Worm (Caenorhabditis elegans) whole organism, L4/young adult: ENCODE measurements around the gene E02H4.2.

Experiments used
- W03F9.2 ChIP-seq: fragments of 150-350 bp; optimal IDR thresholded peaks from 2 replicates; lab custom pipeline; 2014; ENCODE audit warnings: missing biosample characterization, missing genetic modification characterization
- dao-5 ChIP-seq: sonication (generic microtip); optimal IDR thresholded peaks from 2 replicates; lab custom pipeline; 2016; ENCODE audit warnings: missing genotype, missing genetic modification characterization, moderate library complexity, missing compliant biosample characterization
- him-1 ChIP-seq: sonication (generic microtip); optimal IDR thresholded peaks from 2 replicates; lab custom pipeline; 2016; ENCODE audit warnings: missing genotype, missing genetic modification reagents, missing genetic modification characterization, missing compliant biosample characterization

The E02H4.2 gene

ce11 chrX:14297209-14297608 is 15.8 kb upstream of the E02H4.2 start:
- TF ChIP-seq him-1 (tag; lab: Kevin White, UChicago) (peak; percentile 48), W03F9.2 (tag; lab: Kevin White, UChicago) (no peak), dao-5 (tag; lab: Kevin White, UChicago) (no peak)

- TF ChIP-seq him-1 (tag; lab: Kevin White, UChicago), result no peak
- no peak for TF ChIP-seq W03F9.2 (tag; lab: Kevin White, UChicago)
- no peak for TF ChIP-seq dao-5 (tag; lab: Kevin White, UChicago)
These were observed 15.1 kb upstream of the E02H4.2 start, which contains the start of gene madd-3 for ce11 chrX:14296559-14296958. Gene madd-3, minus strand, starts transcription at chrX:14296659.

- TF ChIP-seq him-1 (tag; lab: Kevin White, UChicago) (no peak), W03F9.2 (tag; lab: Kevin White, UChicago) (no peak), dao-5 (tag; lab: Kevin White, UChicago) (no peak)
These were observed 11.2 kb upstream of the E02H4.2 start for ce11 chrX:14292632-14293031.

- TF ChIP-seq him-1 (tag; lab: Kevin White, UChicago), result no peak
- TF ChIP-seq dao-5 (tag; lab: Kevin White, UChicago), result no peak
- TF ChIP-seq W03F9.2 (tag; lab: Kevin White, UChicago), result no peak
These were observed 8.6 kb upstream of the E02H4.2 start for ce11 chrX:14289993-14290392.

ce11 chrX:14287888-14288287 is 6.5 kb upstream of the E02H4.2 start:
- TF ChIP-seq him-1 (tag; lab: Kevin White, UChicago) (no peak), dao-5 (tag; lab: Kevin White, UChicago) (no peak), W03F9.2 (tag; lab: Kevin White, UChicago) (no peak)

ce11 chrX:14267781-14268180 is 13.6 kb downstream of the E02H4.2 start, which contains the start of gene del-1:
Gene del-1, plus strand, starts transcription at chrX:14268081.
- TF ChIP-seq him-1 (tag; lab: Kevin White, UChicago), result no peak
- TF ChIP-seq W03F9.2 (tag; lab: Kevin White, UChicago), result no peak
- no peak for TF ChIP-seq dao-5 (tag; lab: Kevin White, UChicago)

- TF ChIP-seq him-1 (tag; lab: Kevin White, UChicago), result no peak
- no peak for TF ChIP-seq W03F9.2 (tag; lab: Kevin White, UChicago)
- no peak for TF ChIP-seq dao-5 (tag; lab: Kevin White, UChicago)
These were observed 14.3 kb downstream of the E02H4.2 start for ce11 chrX:14267170-14267569.

ce11 chrX:14263473-14263872 is 18.0 kb downstream of the E02H4.2 start, which contains the start of gene E02H4.8:
Gene E02H4.8, minus strand, starts transcription at chrX:14263573.
- TF ChIP-seq W03F9.2 (tag; lab: Kevin White, UChicago) (no peak), dao-5 (tag; lab: Kevin White, UChicago) (no peak), him-1 (tag; lab: Kevin White, UChicago) (no peak)

ce11 chrX:14257661-14258060 is 23.8 kb downstream of the E02H4.2 start, which contains the start of gene E02H4.4:
Gene E02H4.4, plus strand, starts transcription at chrX:14257961.
- no peak for TF ChIP-seq W03F9.2 (tag; lab: Kevin White, UChicago)
- TF ChIP-seq dao-5 (tag; lab: Kevin White, UChicago), result no peak
- no peak for TF ChIP-seq him-1 (tag; lab: Kevin White, UChicago)

- TF ChIP-seq W03F9.2 (tag; lab: Kevin White, UChicago) (no peak), him-1 (tag; lab: Kevin White, UChicago) (no peak), dao-5 (tag; lab: Kevin White, UChicago) (no peak)
These were observed 25.5 kb downstream of the E02H4.2 start, which contains the start of gene E02H4.7 for ce11 chrX:14255973-14256372. Gene E02H4.7, plus strand, starts transcription at chrX:14256273.

ce11 chrX:14255031-14255430 is 26.4 kb downstream of the E02H4.2 start, which contains the start of gene E02H4.5:
Gene E02H4.5, minus strand, starts transcription at chrX:14255131.
- TF ChIP-seq dao-5 (tag; lab: Kevin White, UChicago) (no peak), W03F9.2 (tag; lab: Kevin White, UChicago) (no peak), him-1 (tag; lab: Kevin White, UChicago) (no peak)

ce11 chrX:14252042-14252441 is 29.4 kb downstream of the E02H4.2 start, which contains the start of gene E02H4.6:
Gene E02H4.6, minus strand, starts transcription at chrX:14252142.
- TF ChIP-seq him-1 (tag; lab: Kevin White, UChicago) (no peak), W03F9.2 (tag; lab: Kevin White, UChicago) (no peak), dao-5 (tag; lab: Kevin White, UChicago) (no peak)

- TF ChIP-seq him-1 (tag; lab: Kevin White, UChicago) (no peak), W03F9.2 (tag; lab: Kevin White, UChicago) (no peak), dao-5 (tag; lab: Kevin White, UChicago) (no peak)
These were observed 33.9 kb downstream of the E02H4.2 start, which contains the start of gene K04C1.5 for ce11 chrX:14247436-14248103. Gene K04C1.5, plus strand, starts transcription at chrX:14248053.
